Fruit fly (Drosophila melanogaster) whole organism, embryonic: ENCODE data around the gene Rhp.

Source experiments
- Aef1 ChIP-seq: fragments of 200-800 bp; sonication (Bioruptor generic); IDR thresholded peaks from 3 replicates; pipeline ENCODE4 v1.3.6; 2022; ENCODE audit warnings: missing biosample characterization, missing genetic modification characterization
- CG10654 ChIP-seq: fragments of 200-800 bp; sonication (Bioruptor generic); optimal IDR thresholded peaks from 2 replicates; lab custom pipeline; 2016; ENCODE audit warnings: missing biosample characterization, missing genetic modification characterization
- CG10979 ChIP-seq: fragments of 200-800 bp; sonication (Bioruptor generic); optimal IDR thresholded peaks from 2 replicates; lab custom pipeline; 2018; ENCODE audit warnings: missing biosample characterization, mild to moderate bottlenecking, missing genetic modification characterization, moderate library complexity
- CG11695 ChIP-seq: fragments of 200-800 bp; sonication (Bioruptor generic); IDR thresholded peaks from 3 replicates; pipeline ENCODE4 v1.3.6; 2022; ENCODE audit warnings: missing biosample characterization, missing genetic modification characterization
- CG12942 ChIP-seq: fragments of 200-800 bp; sonication (Bioruptor generic); optimal IDR thresholded peaks from 3 replicates; lab custom pipeline; 2016; ENCODE audit warnings: missing biosample characterization, missing genetic modification characterization
- CG17328 ChIP-seq: fragments of 200-800 bp; sonication (Bioruptor generic); IDR thresholded peaks from 2 replicates; pipeline ENCODE4 v1.3.6; 2022; ENCODE audit warnings: missing biosample characterization, missing genetic modification characterization
- CG18262 ChIP-seq: fragments of 200-800 bp; optimal IDR thresholded peaks from 3 replicates; lab custom pipeline; 2019; ENCODE audit warnings: missing biosample characterization, mild to moderate bottlenecking, missing genetic modification characterization, moderate library complexity
- CG31224 ChIP-seq: fragments of 200-800 bp; sonication (Bioruptor generic); IDR thresholded peaks from 2 replicates; pipeline ENCODE4 v1.3.6; 2022; ENCODE audit warnings: missing biosample characterization, missing genetic modification characterization
- CG32772 ChIP-seq: fragments of 200-800 bp; sonication (Bioruptor generic); IDR thresholded peaks from 2 replicates; pipeline ENCODE4 v1.3.6; 2022; ENCODE audit warnings: missing biosample characterization, missing genetic modification characterization
- CG3407 ChIP-seq: fragments of 200-800 bp; sonication (Bioruptor generic); optimal IDR thresholded peaks from 2 replicates; lab custom pipeline; 2018; ENCODE audit warnings: missing biosample characterization, mild to moderate bottlenecking, missing genetic modification characterization
- CG43689 ChIP-seq: fragments of 200-800 bp; sonication (Bioruptor generic); IDR thresholded peaks from 2 replicates; pipeline ENCODE4 v1.3.6; 2022; ENCODE audit warnings: missing biosample characterization, missing genetic modification characterization
- CG6654 ChIP-seq: fragments of 200-800 bp; sonication (Bioruptor generic); optimal IDR thresholded peaks from 2 replicates; lab custom pipeline; 2017; ENCODE audit warnings: missing biosample characterization, mild to moderate bottlenecking, missing genetic modification characterization
- CG7372 ChIP-seq: fragments of 200-800 bp; sonication (Bioruptor generic); IDR thresholded peaks from 2 replicates; pipeline ENCODE4 v1.3.6; 2022; ENCODE audit warnings: missing biosample characterization, missing genetic modification characterization
- Dek ChIP-seq: fragments of 200-800 bp; sonication (Bioruptor generic); optimal IDR thresholded peaks from 3 replicates; lab custom pipeline; 2019; ENCODE audit warnings: missing biosample characterization, mild to moderate bottlenecking, missing genetic modification characterization, moderate library complexity
- Dfd ChIP-seq, 2 experiments: fragments of >200 bp; optimal IDR thresholded peaks; 2 replicates each; lab custom pipeline; 2017; ENCODE audit warnings: missing biosample characterization in 2 of 2, missing genetic modification characterization in 2 of 2
- Dll ChIP-seq: fragments of 200-800 bp; sonication (Bioruptor generic); IDR thresholded peaks from 4 replicates; pipeline ENCODE4 v1.3.6; 2022; ENCODE audit warnings: missing biosample characterization, missing genetic modification characterization; ENCODE audit not compliant: partially characterized antibody
- Doc3 ChIP-seq: fragments of 200-800 bp; sonication (Bioruptor generic); IDR thresholded peaks from 3 replicates; pipeline ENCODE4 v1.3.6; 2022; ENCODE audit warnings: missing biosample characterization, missing genetic modification characterization; ENCODE audit not compliant: partially characterized antibody
- ERR ChIP-seq: fragments of 200-800 bp; sonication (Bioruptor generic); optimal IDR thresholded peaks from 2 replicates; lab custom pipeline; 2016; ENCODE audit warnings: missing biosample characterization, missing genetic modification characterization
- Fer2 ChIP-seq: fragments of 200-800 bp; sonication (Bioruptor generic); optimal IDR thresholded peaks from 2 replicates; lab custom pipeline; 2018; ENCODE audit warnings: missing biosample characterization, mild to moderate bottlenecking, missing genetic modification characterization, moderate library complexity
- GATAe ChIP-seq: fragments of 200-800 bp; sonication (Bioruptor generic); conservative IDR thresholded peaks from 2 replicates; pipeline ENCODE4 v1.3.6; 2022; ENCODE audit warnings: missing biosample characterization, missing genetic modification characterization
- HHEX ChIP-seq: fragments of 200-800 bp; sonication (Bioruptor generic); optimal IDR thresholded peaks from 3 replicates; lab custom pipeline; 2017; ENCODE audit warnings: missing biosample characterization, mild to moderate bottlenecking, missing genetic modification characterization, missing genetic modification reagents
- HLH3B ChIP-seq: fragments of 200-800 bp; sonication (Bioruptor generic); IDR thresholded peaks from 2 replicates; pipeline ENCODE4 v1.3.6; 2022; ENCODE audit warnings: missing biosample characterization, missing genetic modification characterization
- HLH4C ChIP-seq: fragments of 200-800 bp; sonication (Bioruptor generic); IDR thresholded peaks from 3 replicates; pipeline ENCODE4 v1.3.6; 2022; ENCODE audit warnings: missing biosample characterization, missing genetic modification characterization; ENCODE audit not compliant: partially characterized antibody
- Neu2 ChIP-seq: fragments of 200-800 bp; sonication (Bioruptor generic); optimal IDR thresholded peaks from 3 replicates; lab custom pipeline; 2016; ENCODE audit warnings: missing biosample characterization, missing genetic modification characterization, borderline replicate concordance
- Nf-YC ChIP-seq: fragments of 200-800 bp; optimal IDR thresholded peaks from 3 replicates; lab custom pipeline; 2019; ENCODE audit warnings: missing biosample characterization, mild to moderate bottlenecking, missing genetic modification characterization, moderate library complexity
- Ravus ChIP-seq: fragments of 200-800 bp; sonication (Bioruptor generic); IDR thresholded peaks from 2 replicates; pipeline ENCODE4 v1.3.6; 2022; ENCODE audit warnings: missing biosample characterization, missing genetic modification characterization
- TFAM ChIP-seq: fragments of 200-800 bp; sonication (Bioruptor generic); optimal IDR thresholded peaks from 2 replicates; lab custom pipeline; 2017; ENCODE audit warnings: missing biosample characterization, missing genetic modification characterization, inconsistent platforms
- ab ChIP-seq: fragments of 200-800 bp; sonication (Bioruptor generic); optimal IDR thresholded peaks from 2 replicates; lab custom pipeline; 2016; ENCODE audit warnings: missing biosample characterization, missing genetic modification characterization
- aop ChIP-seq: fragments of 200-800 bp; sonication (Bioruptor generic); IDR thresholded peaks from 2 replicates; pipeline ENCODE4 v1.3.6; 2022; ENCODE audit warnings: missing biosample characterization, missing genetic modification characterization
- ci ChIP-seq: fragments of 200-800 bp; sonication (Bioruptor generic); IDR thresholded peaks from 3 replicates; pipeline ENCODE4 v1.3.6; 2022; ENCODE audit warnings: missing biosample characterization, missing genetic modification characterization
- da ChIP-seq: fragments of 200-800 bp; sonication (Bioruptor generic); optimal IDR thresholded peaks from 2 replicates; lab custom pipeline; 2016; ENCODE audit warnings: missing biosample characterization, missing genetic modification characterization
- dpn ChIP-seq, 2 experiments: fragments of 200-800 bp; sonication (Bioruptor generic); optimal IDR thresholded peaks; 3 replicates each; lab custom pipeline; 2016; ENCODE audit warnings: missing biosample characterization in 2 of 2, missing genetic modification characterization in 2 of 2
- fd64A ChIP-seq: fragments of 200-800 bp; sonication (Bioruptor generic); optimal IDR thresholded peaks from 3 replicates; lab custom pipeline; 2018; ENCODE audit warnings: missing biosample characterization, mild to moderate bottlenecking, missing genetic modification characterization
- gem ChIP-seq: fragments of 200-800 bp; sonication (Bioruptor generic); optimal IDR thresholded peaks from 2 replicates; lab custom pipeline; 2019; ENCODE audit warnings: missing biosample characterization, mild to moderate bottlenecking, missing genetic modification characterization, moderate library complexity
- her ChIP-seq: fragments of 200-800 bp; sonication (Bioruptor generic); optimal IDR thresholded peaks from 2 replicates; lab custom pipeline; 2016; ENCODE audit warnings: missing biosample characterization, missing genetic modification characterization
- ken ChIP-seq: fragments of 200-800 bp; sonication (Bioruptor generic); IDR thresholded peaks from 3 replicates; pipeline ENCODE4 v1.3.6; 2022; ENCODE audit warnings: missing biosample characterization, missing genetic modification characterization
- nom ChIP-seq: fragments of 200-800 bp; sonication (Bioruptor generic); optimal IDR thresholded peaks from 2 replicates; lab custom pipeline; 2017; ENCODE audit warnings: missing biosample characterization, missing genetic modification characterization, mild to moderate bottlenecking, moderate library complexity, missing genetic modification reagents
- pb ChIP-seq: fragments of 200-800 bp; sonication (Bioruptor generic); optimal IDR thresholded peaks from 3 replicates; lab custom pipeline; 2016; ENCODE audit warnings: missing biosample characterization, missing genetic modification characterization
- pfk ChIP-seq: fragments of 200-800 bp; sonication (Bioruptor generic); optimal IDR thresholded peaks from 2 replicates; lab custom pipeline; 2018; ENCODE audit warnings: missing biosample characterization, mild to moderate bottlenecking, missing genetic modification characterization, moderate library complexity
- pho ChIP-seq: fragments of 200-800 bp; sonication (Bioruptor generic); optimal IDR thresholded peaks from 2 replicates; lab custom pipeline; 2016; ENCODE audit warnings: missing biosample characterization, missing genetic modification characterization
- psq ChIP-seq: fragments of 200-800 bp; sonication (Bioruptor generic); optimal IDR thresholded peaks from 2 replicates; lab custom pipeline; 2017; ENCODE audit warnings: missing biosample characterization, missing genetic modification characterization
- shn ChIP-seq: fragments of 200-800 bp; sonication (Bioruptor generic); optimal IDR thresholded peaks from 3 replicates; lab custom pipeline; 2016; ENCODE audit warnings: missing biosample characterization, missing genetic modification characterization
- sqz ChIP-seq: fragments of 200-800 bp; sonication (Bioruptor generic); optimal IDR thresholded peaks from 3 replicates; lab custom pipeline; 2018; ENCODE audit warnings: missing biosample characterization, mild to moderate bottlenecking, missing genetic modification characterization
- sr ChIP-seq: fragments of 200-800 bp; sonication (Bioruptor generic); IDR thresholded peaks from 3 replicates; pipeline ENCODE4 v1.3.6; 2022; ENCODE audit warnings: missing biosample characterization, missing genetic modification characterization
- tin ChIP-seq: fragments of 200-800 bp; sonication (Bioruptor generic); optimal IDR thresholded peaks from 3 replicates; lab custom pipeline; 2016; ENCODE audit warnings: missing biosample characterization, missing genetic modification characterization
- vnd ChIP-seq: fragments of 200-800 bp; sonication (Bioruptor generic); IDR thresholded peaks from 3 replicates; pipeline ENCODE4 v1.3.6; 2022; ENCODE audit warnings: missing biosample characterization, missing genetic modification characterization; ENCODE audit not compliant: partially characterized antibody
- vvl ChIP-seq: fragments of 200-800 bp; sonication (Bioruptor generic); IDR thresholded peaks from 2 replicates; pipeline ENCODE4 v1.3.6; 2022; ENCODE audit warnings: missing biosample characterization, missing genetic modification characterization
- wor ChIP-seq: fragments of 200-800 bp; sonication (Bioruptor generic); IDR thresholded peaks from 2 replicates; pipeline ENCODE4 v1.3.6; 2022; ENCODE audit warnings: missing biosample characterization, missing genetic modification characterization

Rhp gene

dm6 chrX:15740288-15740726, 48.4 kb upstream of the Rhp start (continued):
- no peak for TF ChIP-seq pfk (GFP tag; lab: Kevin White, UChicago)
- no peak for TF ChIP-seq Doc3 (GFP tag; lab: Robert Waterston, UW)
- peak; percentile 81 for TF ChIP-seq gem
- TF ChIP-seq pho (GFP tag; lab: Kevin White, UChicago) = peak; percentile 69
- peak; percentile 46; the same call in 1 of the 3 replicates for TF ChIP-seq ken
- peak; percentile 80 for TF ChIP-seq HHEX
- TF ChIP-seq CG12942 = peak; percentile 30
- no peak for TF ChIP-seq sr
- peak; percentile 26 for TF ChIP-seq ERR (GFP tag; lab: Kevin White, UChicago)
- peak; percentile 59 for TF ChIP-seq CG43689 (GFP tag; lab: Robert Waterston, UW)
- TF ChIP-seq CG3407 (GFP tag; lab: Kevin White, UChicago) = no peak
- TF ChIP-seq CG6654 (GFP tag; lab: Kevin White, UChicago) = no peak
- no peak for TF ChIP-seq Dll (GFP tag; lab: Robert Waterston, UW)
- peak; percentile 50 for TF ChIP-seq CG10979 (tag; lab: Kevin White, UChicago)
- TF ChIP-seq Dfd (GFP tag; optimal IDR thresholded peaks at IDR 0.05; lab: Kevin White, UChicago) = no peak
- no peak for TF ChIP-seq HLH4C (GFP tag; lab: Robert Waterston, UW)
- peak; percentile 68; the same call in 2 of the 3 replicates for TF ChIP-seq CG11695 (GFP tag; lab: Robert Waterston, UW)
- TF ChIP-seq nom (GFP tag; lab: Kevin White, UChicago) = no peak
- no peak for TF ChIP-seq fd64A (GFP tag; lab: Kevin White, UChicago)
- peak; percentile 57; the same call in 1 of the 2 replicates for TF ChIP-seq CG7372 (GFP tag; lab: Robert Waterston, UW)
- peak; percentile 31 for TF ChIP-seq CG10654 (GFP tag; lab: Kevin White, UChicago)
- peak; percentile 54 to 65 for TF ChIP-seq dpn (GFP tag; optimal IDR thresholded peaks at IDR 0.05; lab: Kevin White, UChicago)
- no peak for TF ChIP-seq Ravus (GFP tag; lab: Robert Waterston, UW)
- peak; percentile 84 for TF ChIP-seq vvl
- TF ChIP-seq shn = no peak
- TF ChIP-seq pb (GFP tag; lab: Kevin White, UChicago) = no peak
- TF ChIP-seq HLH3B (GFP tag; lab: Robert Waterston, UW) = peak; percentile 68
- peak; percentile 70 for TF ChIP-seq CG17328 (GFP tag; lab: Robert Waterston, UW)
- TF ChIP-seq psq = no peak
- TF ChIP-seq Aef1 = peak; percentile 73
- TF ChIP-seq aop = no peak
- peak; percentile 69 for TF ChIP-seq CG32772 (GFP tag; lab: Robert Waterston, UW)
- peak; percentile 97 for TF ChIP-seq GATAe (GFP tag; lab: Robert Waterston, UW)
- TF ChIP-seq tin = peak; percentile 49
- no peak for TF ChIP-seq TFAM (GFP tag; lab: Kevin White, UChicago)
- TF ChIP-seq wor (GFP tag; lab: Robert Waterston, UW) = no peak
- TF ChIP-seq CG31224 (GFP tag; lab: Robert Waterston, UW) = peak; percentile 65
- peak; percentile 54 for TF ChIP-seq Fer2
- peak; percentile 85 for TF ChIP-seq ci
- peak; percentile 53 for TF ChIP-seq CG18262 (tag; lab: Kevin White, UChicago)
- peak; percentile 80 for TF ChIP-seq Dek
- TF ChIP-seq sqz (GFP tag; lab: Kevin White, UChicago) = no peak
- TF ChIP-seq da (GFP tag; lab: Kevin White, UChicago) = no peak
- TF ChIP-seq Nf-YC (tag; lab: Kevin White, UChicago) = peak; percentile 43
- TF ChIP-seq Neu2 (GFP tag; lab: Kevin White, UChicago) = no peak
- TF ChIP-seq her = peak; percentile 47
- TF ChIP-seq vnd (GFP tag; lab: Robert Waterston, UW) = no peak
- peak; percentile 4 for TF ChIP-seq ab (GFP tag; lab: Kevin White, UChicago)
